Fruit fly (Drosophila melanogaster) Kc167 (cell line): ENCODE measurements around the gene CG34327.

Experiments
- h ChIP-seq: fragments of >200 bp; optimal IDR thresholded peaks from 3 replicates; lab custom pipeline; 2018; ENCODE audit warnings: missing external identifiers
- insv ChIP-seq: fragments of >200 bp; optimal IDR thresholded peaks from 3 replicates; lab custom pipeline; 2018; ENCODE audit warnings: missing external identifiers
- psq ChIP-seq: fragments of >200 bp; optimal IDR thresholded peaks from 2 replicates; lab custom pipeline; 2017; ENCODE audit warnings: missing external identifiers
- ttk ChIP-seq: sonication (Bioruptor generic); optimal IDR thresholded peaks from 2 replicates; lab custom pipeline; 2017; ENCODE audit warnings: missing external identifiers

dm6 chrX:17188167-17188566 is 35.4 kb downstream of the CG34327 start:
- no peak for TF ChIP-seq h
- TF ChIP-seq psq (lab: Kevin White, UChicago): no peak
- no peak for TF ChIP-seq insv (lab: Kevin White, UChicago)
- TF ChIP-seq ttk: no peak
